Worm (Caenorhabditis elegans) whole organism, early embryonic: Measurements from ENCODE around the gene fbxa-134.

Experiments used
- B0310.2 ChIP-seq: sonication (generic microtip); optimal IDR thresholded peaks from 2 replicates; lab custom pipeline; 2016; ENCODE audit warnings: mild to moderate bottlenecking, missing genetic modification characterization, missing compliant biosample characterization
- ama-1 ChIP-seq: fragments of 150-350 bp; optimal IDR thresholded peaks from 2 replicates; lab custom pipeline; 2014
- ets-7 ChIP-seq: sonication (generic microtip); optimal IDR thresholded peaks from 2 replicates; lab custom pipeline; 2016; ENCODE audit warnings: missing genotype, missing genetic modification characterization, missing compliant biosample characterization
- flt-1 ChIP-seq: fragments of 200-800 bp; sonication (Bioruptor generic); IDR thresholded peaks from 2 replicates; pipeline ENCODE4 v1.3.6; 2022; ENCODE audit warnings: missing genetic modification characterization, missing compliant biosample characterization
- hmbx-1 ChIP-seq: sonication (generic microtip); optimal IDR thresholded peaks from 2 replicates; lab custom pipeline; 2016; ENCODE audit warnings: mild to moderate bottlenecking, missing genetic modification characterization, missing compliant biosample characterization
- hmg-4 ChIP-seq: fragments of 200-800 bp; sonication (Bioruptor generic); optimal IDR thresholded peaks from 2 replicates; lab custom pipeline; 2018; ENCODE audit warnings: mild to moderate bottlenecking, missing genetic modification characterization, missing compliant biosample characterization
- hnd-1 ChIP-seq: sonication (generic microtip); optimal IDR thresholded peaks from 2 replicates; lab custom pipeline; 2016; ENCODE audit warnings: missing genetic modification characterization, missing compliant biosample characterization
- pes-1 ChIP-seq: fragments of 200-800 bp; sonication (Bioruptor generic); IDR thresholded peaks from 2 replicates; pipeline ENCODE4 v1.3.6; 2022; ENCODE audit warnings: missing genetic modification reagents, missing genetic modification characterization, missing compliant biosample characterization
- tbx-11 ChIP-seq: fragments of 200-800 bp; sonication (Bioruptor generic); IDR thresholded peaks from 2 replicates; pipeline ENCODE4 v1.3.6; 2022; ENCODE audit warnings: missing genetic modification characterization, missing compliant biosample characterization

DNA sequence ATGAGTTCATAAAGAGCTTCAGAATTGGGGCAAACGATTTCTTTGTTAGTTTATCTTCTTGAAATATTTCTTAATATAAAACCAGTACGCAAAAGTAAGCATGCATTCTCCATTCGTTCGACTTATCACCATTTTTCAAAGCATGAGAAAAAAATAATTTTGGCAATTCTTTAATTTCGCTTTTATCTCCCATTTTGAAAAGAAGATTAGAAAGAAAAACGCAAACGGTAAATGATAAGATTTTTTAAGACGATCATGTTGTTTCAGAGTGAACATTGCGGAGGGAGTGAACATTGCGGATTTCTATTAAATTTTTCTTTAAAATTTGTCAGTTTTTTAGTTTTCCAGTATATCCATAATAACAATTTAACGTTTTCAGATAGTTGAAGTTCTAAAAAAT is 13.3 kb downstream of the fbxa-134 start:
- TF ChIP-seq ama-1 (lab: Kevin White, UChicago) (no peak), B0310.2 (tag; lab: Kevin White, UChicago) (no peak), flt-1 (no peak), tbx-11 (GFP tag; lab: Robert Waterston, UW) (no peak), hmbx-1 (no peak), ets-7 (tag; lab: Kevin White, UChicago) (no peak), hnd-1 (no peak), hmg-4 (GFP tag; lab: Kevin White, UChicago) (no peak), pes-1 (no peak)
